Worm (Caenorhabditis elegans) whole organism, L4/young adult: ENCODE measurements around the gene srz-60.

Source experiments
- W03F9.2 ChIP-seq: fragments of 150-350 bp; optimal IDR thresholded peaks from 2 replicates; lab custom pipeline; 2014; ENCODE audit warnings: missing biosample characterization, missing genetic modification characterization
- dao-5 ChIP-seq: sonication (generic microtip); optimal IDR thresholded peaks from 2 replicates; lab custom pipeline; 2016; ENCODE audit warnings: missing genotype, missing genetic modification characterization, moderate library complexity, missing compliant biosample characterization
- him-1 ChIP-seq: sonication (generic microtip); optimal IDR thresholded peaks from 2 replicates; lab custom pipeline; 2016; ENCODE audit warnings: missing genotype, missing genetic modification reagents, missing genetic modification characterization, missing compliant biosample characterization

srz-60 gene

DNA sequence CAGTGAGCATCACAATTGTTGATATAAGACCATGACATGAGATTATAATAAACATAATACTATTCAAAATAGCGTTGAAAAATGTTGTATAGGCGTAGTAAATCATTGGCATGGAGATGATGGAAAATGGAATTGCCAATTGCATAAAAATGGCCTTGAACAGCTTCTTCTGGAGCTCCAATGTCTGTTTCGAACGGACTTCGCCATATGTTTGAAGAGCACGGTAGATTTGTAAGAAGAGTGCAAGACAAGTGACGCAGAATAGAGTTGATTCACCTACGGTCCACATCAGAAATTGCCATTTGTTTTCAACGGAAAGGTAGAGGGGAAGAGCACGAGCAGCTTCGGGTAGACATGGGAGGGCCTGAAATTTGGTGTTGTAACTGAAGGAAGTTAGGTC lies 18.6 kb downstream of the srz-60 start:
- TF ChIP-seq W03F9.2 (tag; lab: Kevin White, UChicago) (no peak), him-1 (tag; lab: Kevin White, UChicago) (no peak), dao-5 (tag; lab: Kevin White, UChicago) (no peak)

ce11 chrIV:3452516-3452915 lies 23.8 kb downstream of the srz-60 start:
- TF ChIP-seq dao-5 (tag; lab: Kevin White, UChicago) = no peak
- TF ChIP-seq W03F9.2 (tag; lab: Kevin White, UChicago) = no peak
- no peak for TF ChIP-seq him-1 (tag; lab: Kevin White, UChicago)

DNA sequence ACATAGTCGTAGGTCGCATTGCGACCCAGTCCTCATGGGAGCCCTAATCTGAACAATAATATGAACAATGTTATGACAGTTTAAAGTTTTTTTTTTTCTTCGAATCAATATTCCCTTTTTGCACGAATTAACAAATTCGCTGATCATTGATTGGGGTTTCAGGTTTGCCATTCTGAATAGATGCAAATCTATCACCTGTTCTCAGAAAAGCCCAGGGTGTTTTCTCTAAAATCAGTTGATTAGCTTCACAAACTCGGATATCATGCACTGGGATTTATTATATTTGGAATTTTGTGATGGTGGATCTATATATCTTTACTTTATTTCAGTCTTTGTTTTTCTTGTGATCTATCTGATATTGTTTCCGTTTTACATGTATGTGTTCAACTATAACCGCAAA lies 24.6 kb downstream of the srz-60 start, which contains the start of gene srz-23:
srz-23 (plus strand) TSS at position 263 of the 400 bp plus-strand sequence.
- TF ChIP-seq dao-5 (tag; lab: Kevin White, UChicago) (no peak), W03F9.2 (tag; lab: Kevin White, UChicago) (no peak), him-1 (tag; lab: Kevin White, UChicago) (no peak)

DNA sequence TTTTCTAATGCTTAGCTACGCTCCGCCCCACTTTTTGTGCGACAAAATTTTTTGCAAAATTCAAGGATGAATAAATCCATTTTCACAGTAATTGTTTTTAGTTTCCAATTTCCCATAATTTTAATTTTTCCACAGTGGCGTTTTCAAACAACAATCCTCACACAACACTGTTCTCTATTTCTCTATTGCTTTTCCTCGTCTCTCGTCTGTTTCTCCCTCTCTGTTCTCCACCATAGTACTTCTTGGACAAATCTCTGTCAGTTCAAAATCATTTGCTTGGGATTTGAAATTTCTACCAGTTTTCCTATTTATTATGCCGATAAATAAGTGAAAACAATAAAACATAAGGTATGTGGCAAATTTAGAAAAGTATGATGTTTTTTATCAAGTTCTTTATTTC lies 34.6 kb downstream of the srz-60 start, which contains the start of gene F58E2.4:
F58E2.4 (plus strand) TSS at position 134 of the 400 bp plus-strand sequence.
- no peak for TF ChIP-seq him-1 (tag; lab: Kevin White, UChicago)
- TF ChIP-seq dao-5 (tag; lab: Kevin White, UChicago) = no peak
- no peak for TF ChIP-seq W03F9.2 (tag; lab: Kevin White, UChicago)

ce11 chrIV:3467128-3467527 lies 38.4 kb downstream of the srz-60 start, which contains the start of gene F58E2.3:
Gene F58E2.3 (plus strand): TSS chrIV:3467428.
- TF ChIP-seq him-1 (tag; lab: Kevin White, UChicago) (no peak), dao-5 (tag; lab: Kevin White, UChicago) (no peak), W03F9.2 (tag; lab: Kevin White, UChicago) (no peak)

ce11 chrIV:3467751-3468150 lies 39.1 kb downstream of the srz-60 start:
- TF ChIP-seq W03F9.2 (tag; lab: Kevin White, UChicago) (no peak), dao-5 (tag; lab: Kevin White, UChicago) (no peak), him-1 (tag; lab: Kevin White, UChicago) (no peak)

DNA sequence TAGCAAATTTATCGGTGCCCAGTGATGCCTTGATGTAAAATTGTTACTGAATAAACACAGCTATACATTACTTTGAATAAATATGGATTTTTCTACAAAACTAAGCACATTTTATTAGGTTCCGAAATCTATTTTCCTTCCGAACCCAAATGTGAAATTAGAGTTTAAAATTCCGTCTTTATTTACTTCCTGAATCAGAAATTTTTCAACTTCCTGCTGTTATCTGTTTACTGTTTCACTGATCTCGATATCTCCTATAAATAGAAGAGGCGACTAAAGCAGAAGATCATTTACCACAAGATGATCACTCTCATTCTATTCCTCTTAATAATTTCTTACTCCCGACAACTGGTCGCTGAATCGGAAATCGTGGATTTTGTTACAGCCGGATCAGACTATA lies 41.0 kb downstream of the srz-60 start, which contains the start of gene F58E2.2:
F58E2.2 (plus strand) TSS at position 301 of the 400 bp plus-strand sequence.
- TF ChIP-seq dao-5 (tag; lab: Kevin White, UChicago) (no peak), him-1 (tag; lab: Kevin White, UChicago) (no peak), W03F9.2 (tag; lab: Kevin White, UChicago) (no peak)

- TF ChIP-seq W03F9.2 (tag; lab: Kevin White, UChicago) (no peak), him-1 (tag; lab: Kevin White, UChicago) (no peak), dao-5 (tag; lab: Kevin White, UChicago) (no peak)
Observed at ce11 chrIV:3477124-3477523, 48.4 kb downstream of the srz-60 start, which contains the start of gene srz-69. Gene srz-69 (minus strand): TSS chrIV:3477224.

ce11 chrIV:3478911-3479385 lies 50.2 kb downstream of the srz-60 start, which contains the start of the genes srz-70 and C09G12.5:
Gene srz-70 (minus strand): TSS chrIV:3479011.
Gene C09G12.5 (plus strand): TSS chrIV:3479335.
- no peak for TF ChIP-seq dao-5 (tag; lab: Kevin White, UChicago)
- no peak for TF ChIP-seq him-1 (tag; lab: Kevin White, UChicago)
- TF ChIP-seq W03F9.2 (tag; lab: Kevin White, UChicago) = no peak
